Worm (Caenorhabditis elegans): ENCODE results near the gene ccdc-55.

ccdc-55 gene

ce11 chrIII:4195306-4196008, 26.9 kb upstream of the ccdc-55 start (continued):
- TF ChIP-seq hmg-1.1 (GFP tag; IDR thresholded peaks at IDR 0.05) (peak; percentile 52), madf-5 (GFP tag; IDR thresholded peaks at IDR 0.05) (no peak), dmd-9 (GFP tag; IDR thresholded peaks at IDR 0.05) (no peak), vab-7 (GFP tag; IDR thresholded peaks at IDR 0.05) (no peak), fos-1 (tag; optimal IDR thresholded peaks at IDR 0.05) (no peak), ceh-32 (tag; optimal IDR thresholded peaks at IDR 0.05; ENCODE audit: poor library complexity) (no peak), nhr-6 (tag; optimal IDR thresholded peaks at IDR 0.05) (peak; percentile 34), Y105C5A.15 (GFP tag; IDR thresholded peaks at IDR 0.05) (peak; percentile 66; the same call in 1 of the 2 replicates), duxl-1 (tag; optimal IDR thresholded peaks at IDR 0.05; ENCODE audit: poor library complexity) (peak; percentile 42), F44E2.7 (GFP tag; IDR thresholded peaks at IDR 0.05) (peak; percentile 64; the same call in 1 of the 2 replicates), lin-29 (GFP tag; IDR thresholded peaks at IDR 0.05) (no peak), daf-8 (GFP tag; IDR thresholded peaks at IDR 0.05) (no peak), lin-13 (GFP tag; optimal IDR thresholded peaks at IDR 0.05) (peak; percentile 26), R02D3.7 (tag; optimal IDR thresholded peaks at IDR 0.05) (no peak), nhr-42 (GFP tag; IDR thresholded peaks at IDR 0.05) (no peak), php-3 (GFP tag; IDR thresholded peaks at IDR 0.05) (peak; percentile 36), ZK337.2 (GFP tag; IDR thresholded peaks at IDR 0.05) (no peak), dve-1 (tag; optimal IDR thresholded peaks at IDR 0.05; ENCODE audit: insufficient read depth) (peak; percentile 88), nhr-237 (tag; optimal IDR thresholded peaks at IDR 0.05) (no peak), nhr-76 (tag; optimal IDR thresholded peaks at IDR 0.05) (peak; percentile 16), ceh-28 (tag; optimal IDR thresholded peaks at IDR 0.05) (no peak), lin-39 (tag; optimal IDR thresholded peaks at IDR 0.05) (no peak), zip-11 (GFP tag; IDR thresholded peaks at IDR 0.05) (no peak), F26F4.8 (GFP tag; conservative IDR thresholded peaks at IDR 0.05) (no peak), ceh-20 (GFP tag; IDR thresholded peaks at IDR 0.05) (peak; percentile 15; the same call in 1 of the 2 replicates), Y5F2A.4 (GFP tag; optimal IDR thresholded peaks at IDR 0.05) (peak; percentile 54), mes-2 (tag; optimal IDR thresholded peaks at IDR 0.05; ENCODE audit: poor library complexity, severe bottlenecking) (peak; percentile 80), snpc-1.2 (GFP tag; IDR thresholded peaks at IDR 0.05) (peak; percentile 71), daf-19 (GFP tag; conservative IDR thresholded peaks at IDR 0.05) (peak; percentile 82), zip-2 (tag; optimal IDR thresholded peaks at IDR 0.05) (peak; percentile 49), sdz-12 (GFP tag; optimal IDR thresholded peaks at IDR 0.05) (peak; percentile 21), pqm-1 (tag; optimal IDR thresholded peaks at IDR 0.05) (peak; percentile 11), lim-7 (GFP tag; IDR thresholded peaks at IDR 0.05) (no peak), T20F7.1 (GFP tag; optimal IDR thresholded peaks at IDR 0.05) (peak; percentile 75), nhr-111 (GFP tag; optimal IDR thresholded peaks at IDR 0.05) (peak; percentile 80), egl-43 (GFP tag; IDR thresholded peaks at IDR 0.05) (no peak), ceh-82 (tag; optimal IDR thresholded peaks at IDR 0.05) (no peak), daf-12 (tag; optimal IDR thresholded peaks at IDR 0.05) (no peak), jun-1 (tag; optimal IDR thresholded peaks at IDR 0.05) (peak; percentile 63), mdt-29 (GFP tag; IDR thresholded peaks at IDR 0.05) (0 out of 2 replicates have a peak, but pooled peaks have one; percentile 51), mep-1 (tag; optimal IDR thresholded peaks at IDR 0.05) (peak; percentile 76), lsy-2 (tag; optimal IDR thresholded peaks at IDR 0.05) (peak; percentile 10 to 81), rbr-2 (tag; optimal IDR thresholded peaks at IDR 0.05) (peak; percentile 43), mxl-3 (GFP tag; optimal IDR thresholded peaks at IDR 0.05) (peak; percentile 43), ztf-7 (tag; optimal IDR thresholded peaks at IDR 0.05) (no peak), arid-1 (GFP tag; conservative IDR thresholded peaks at IDR 0.05) (peak; percentile 84), nhr-25 (tag; optimal IDR thresholded peaks at IDR 0.05; ENCODE audit: borderline replicate concordance, insufficient read depth) (no peak), lin-1 (GFP tag; IDR thresholded peaks at IDR 0.05) (peak; percentile 57), ama-1 (optimal IDR thresholded peaks at IDR 0.05) (peak; percentile 95), dpl-1 (GFP tag; optimal IDR thresholded peaks at IDR 0.05) (no peak)

Measured in whole organism, L4 larva.